Worm (Caenorhabditis elegans): ENCODE measurements around the gene col-20.

DNA sequence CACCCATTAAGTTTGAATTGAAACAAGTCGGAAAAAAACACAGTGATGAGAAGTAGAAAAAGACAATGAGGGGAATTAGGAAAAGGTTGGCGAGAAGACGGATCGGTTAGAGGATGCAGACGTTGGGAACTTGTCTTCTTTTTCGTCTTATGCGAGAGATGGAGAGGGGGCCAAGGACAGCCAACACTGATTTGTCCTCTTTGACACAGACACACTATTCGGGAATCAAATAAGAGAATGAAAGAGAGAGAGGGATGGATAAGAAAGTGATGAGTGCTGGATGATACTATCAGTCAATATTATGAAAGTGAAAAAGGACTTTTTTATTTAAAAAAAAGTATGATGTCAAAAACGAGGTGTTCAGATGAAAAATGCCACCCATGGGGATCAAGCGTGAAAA, 48.9 kb downstream of the col-20 start, which contains the start of gene lact-5:
- no peak for TF ChIP-seq nhr-232 (tag; optimal IDR thresholded peaks at IDR 0.05)
- TF ChIP-seq ama-1 (optimal IDR thresholded peaks at IDR 0.05), result no peak
- TF ChIP-seq fkh-10 (GFP tag; optimal IDR thresholded peaks at IDR 0.05), result no peak
- no peak for TF ChIP-seq pax-1 (tag; optimal IDR thresholded peaks at IDR 0.05)
- TF ChIP-seq Y22D7AL.16 (tag; optimal IDR thresholded peaks at IDR 0.05), result no peak
- TF ChIP-seq pha-4 (tag; optimal IDR thresholded peaks at IDR 0.05), result no peak
- TF ChIP-seq ceh-6 (GFP tag; optimal IDR thresholded peaks at IDR 0.05), result no peak
- no peak for TF ChIP-seq hlh-13 (GFP tag; optimal IDR thresholded peaks at IDR 0.05)
- TF ChIP-seq tbx-7 (tag; optimal IDR thresholded peaks at IDR 0.05), result no peak
- TF ChIP-seq syd-9 (tag; optimal IDR thresholded peaks at IDR 0.05), result no peak
- no peak for TF ChIP-seq odd-2 (tag; optimal IDR thresholded peaks at IDR 0.05)
- no peak for TF ChIP-seq K09A11.1 (tag; optimal IDR thresholded peaks at IDR 0.05; ENCODE audit: insufficient read depth)
- no peak for TF ChIP-seq sox-4 (tag; optimal IDR thresholded peaks at IDR 0.05)

Data from whole organism, late embryonic.